Worm (Caenorhabditis elegans) whole organism, L4 larva: Measurements from ENCODE around the gene F46C5.10.

Source experiments
- F10B5.3 ChIP-seq: sonication (generic microtip); optimal IDR thresholded peaks from 2 replicates; lab custom pipeline; 2016; ENCODE audit warnings: mild to moderate bottlenecking, missing genetic modification characterization, missing compliant biosample characterization
- R02D3.7 ChIP-seq: fragments of 150-350 bp; sonication (generic microtip); optimal IDR thresholded peaks from 3 replicates; lab custom pipeline; 2014; ENCODE audit warnings: missing biosample characterization, missing genetic modification characterization
- T20F7.1 ChIP-seq: fragments of 200-800 bp; sonication (Bioruptor generic); optimal IDR thresholded peaks from 2 replicates; lab custom pipeline; 2018; ENCODE audit warnings: mild to moderate bottlenecking, missing genetic modification characterization, missing compliant biosample characterization
- Y105C5A.15 ChIP-seq: fragments of 200-800 bp; sonication (Bioruptor generic); IDR thresholded peaks from 2 replicates; pipeline ENCODE4 v1.3.6; 2022; ENCODE audit warnings: missing genetic modification characterization, missing compliant biosample characterization
- Y48G9A.11 ChIP-seq: fragments of 200-800 bp; sonication (Bioruptor generic); IDR thresholded peaks from 2 replicates; pipeline ENCODE4 v1.3.6; 2022; ENCODE audit warnings: missing genetic modification reagents, missing genetic modification characterization, missing compliant biosample characterization
- ZK337.2 ChIP-seq: fragments of 200-800 bp; sonication (Bioruptor generic); IDR thresholded peaks from 2 replicates; pipeline ENCODE4 v1.3.6; 2022; ENCODE audit warnings: missing genetic modification reagents, missing genetic modification characterization, missing compliant biosample characterization
- aha-1 ChIP-seq: fragments of 150-350 bp; peaks from one replicate; lab custom pipeline; 2014; ENCODE audit warnings: missing biosample characterization, missing genetic modification characterization
- ceh-28 ChIP-seq: fragments of 150-350 bp; optimal IDR thresholded peaks from 2 replicates; lab custom pipeline; 2014; ENCODE audit warnings: missing biosample characterization, missing genetic modification reagents, missing genetic modification characterization
- ceh-32 ChIP-seq: sonication (generic microtip); optimal IDR thresholded peaks from 2 replicates; lab custom pipeline; 2016; ENCODE audit warnings: mild to moderate bottlenecking, missing genetic modification characterization, missing compliant biosample characterization; ENCODE audit not compliant: poor library complexity
- ceh-44 ChIP-seq: fragments of 200-800 bp; sonication (Bioruptor generic); IDR thresholded peaks from 2 replicates; pipeline ENCODE4 v1.3.6; 2022; ENCODE audit warnings: missing genetic modification reagents, missing genetic modification characterization, missing compliant biosample characterization
- cey-2 ChIP-seq: sonication (generic microtip); optimal IDR thresholded peaks from 3 replicates; lab custom pipeline; 2017; ENCODE audit warnings: missing genetic modification characterization, mild to moderate bottlenecking, missing compliant biosample characterization, antibody characterized with exemption, borderline replicate concordance; ENCODE audit not compliant: insufficient read depth
- ctbp-1 ChIP-seq: fragments of 200-800 bp; sonication (Bioruptor generic); IDR thresholded peaks from 2 replicates; pipeline ENCODE4 v1.3.6; 2022; ENCODE audit warnings: missing genetic modification reagents, missing genetic modification characterization, missing compliant biosample characterization
- daf-16 ChIP-seq, 3 experiments: sonication (generic microtip); optimal IDR thresholded peaks; 2 replicates each; lab custom pipeline; 2016 to 2017; ENCODE audit warnings: missing genetic modification characterization in 3 of 3, missing genetic modification reagents in 3 of 3, mild to moderate bottlenecking in 2 of 3, missing compliant biosample characterization in 2 of 3, missing biosample characterization in 1 of 3, moderate library complexity in 1 of 3
- daf-19 ChIP-seq: fragments of 200-800 bp; sonication (Bioruptor generic); conservative IDR thresholded peaks from 2 replicates; pipeline ENCODE4 v1.3.6; 2022; ENCODE audit warnings: missing genetic modification characterization, missing compliant biosample characterization
- dmd-9 ChIP-seq: fragments of 200-800 bp; sonication (Bioruptor generic); IDR thresholded peaks from 2 replicates; pipeline ENCODE4 v1.3.6; 2022; ENCODE audit warnings: missing genetic modification reagents, missing genetic modification characterization, missing compliant biosample characterization
- dpl-1 ChIP-seq: fragments of 150-350 bp; optimal IDR thresholded peaks from 2 replicates; lab custom pipeline; 2014; ENCODE audit warnings: missing biosample characterization, missing genetic modification reagents, missing genetic modification characterization
- egl-43 ChIP-seq: fragments of 200-800 bp; sonication (Bioruptor generic); IDR thresholded peaks from 2 replicates; pipeline ENCODE4 v1.3.6; 2022; ENCODE audit warnings: missing genetic modification reagents, missing genetic modification characterization, missing compliant biosample characterization
- hlh-30 ChIP-seq: sonication (generic microtip); optimal IDR thresholded peaks from 2 replicates; lab custom pipeline; 2017; ENCODE audit warnings: antibody characterized with exemption, mild to moderate bottlenecking, missing genetic modification characterization, missing compliant biosample characterization; ENCODE audit not compliant: insufficient read depth
- hmg-1.1 ChIP-seq: fragments of 200-800 bp; sonication (Bioruptor generic); IDR thresholded peaks from 2 replicates; pipeline ENCODE4 v1.3.6; 2022; ENCODE audit warnings: missing genetic modification reagents, missing genetic modification characterization, missing compliant biosample characterization
- jun-1 ChIP-seq: fragments of 150-350 bp; optimal IDR thresholded peaks from 2 replicates; lab custom pipeline; 2014; ENCODE audit warnings: missing biosample characterization, missing genetic modification reagents, missing genetic modification characterization
- lim-7 ChIP-seq: fragments of 200-800 bp; sonication (Bioruptor generic); IDR thresholded peaks from 2 replicates; pipeline ENCODE4 v1.3.6; 2022; ENCODE audit warnings: missing genetic modification characterization, missing compliant biosample characterization
- lin-13 ChIP-seq: fragments of 150-350 bp; optimal IDR thresholded peaks from 2 replicates; lab custom pipeline; 2014; ENCODE audit warnings: missing biosample characterization, missing genetic modification reagents, missing genetic modification characterization
- lin-29 ChIP-seq: fragments of 200-800 bp; sonication (Bioruptor generic); IDR thresholded peaks from 2 replicates; pipeline ENCODE4 v1.3.6; 2022; ENCODE audit warnings: missing genetic modification reagents, missing genetic modification characterization, missing compliant biosample characterization
- lin-39 ChIP-seq: fragments of 150-350 bp; optimal IDR thresholded peaks from 2 replicates; lab custom pipeline; 2014; ENCODE audit warnings: missing biosample characterization, missing genetic modification reagents, missing genetic modification characterization
- lir-3 ChIP-seq: sonication (generic microtip); optimal IDR thresholded peaks from 2 replicates; lab custom pipeline; 2016; ENCODE audit warnings: mild to moderate bottlenecking, missing genetic modification characterization, missing compliant biosample characterization
- madf-5 ChIP-seq, 2 experiments: fragments of 200-800 bp; sonication (Bioruptor generic); IDR thresholded peaks; 2 replicates each; pipeline ENCODE4 v1.3.6; 2022; ENCODE audit warnings: missing compliant biosample characterization in 2 of 2, missing genetic modification characterization in 2 of 2
- mdt-29 ChIP-seq: fragments of 200-800 bp; sonication (Bioruptor generic); IDR thresholded peaks from 2 replicates; pipeline ENCODE4 v1.3.6; 2022; ENCODE audit warnings: missing genetic modification reagents, missing genetic modification characterization, missing compliant biosample characterization
- mep-1 ChIP-seq: fragments of 150-350 bp; sonication (generic microtip); optimal IDR thresholded peaks from 3 replicates; lab custom pipeline; 2014; ENCODE audit warnings: missing biosample characterization, missing genetic modification characterization
- mes-2 ChIP-seq: sonication (generic microtip); optimal IDR thresholded peaks from 2 replicates; lab custom pipeline; 2016; ENCODE audit warnings: missing genotype, mild to moderate bottlenecking, missing genetic modification characterization, missing compliant biosample characterization; ENCODE audit not compliant: poor library complexity, severe bottlenecking
- mxl-2 ChIP-seq: fragments of 200-800 bp; sonication (Bioruptor generic); conservative IDR thresholded peaks from 2 replicates; pipeline ENCODE4 v1.3.6; 2022; ENCODE audit warnings: missing genetic modification reagents, missing genetic modification characterization, missing compliant biosample characterization
- mxl-3 ChIP-seq: fragments of 200-800 bp; sonication (Bioruptor generic); optimal IDR thresholded peaks from 2 replicates; lab custom pipeline; 2018; ENCODE audit warnings: mild to moderate bottlenecking, missing genetic modification characterization, missing compliant biosample characterization
- nhr-10 ChIP-seq: fragments of 150-350 bp; optimal IDR thresholded peaks from 2 replicates; lab custom pipeline; 2014; ENCODE audit warnings: missing biosample characterization, missing genetic modification characterization
- nhr-102 ChIP-seq: sonication (generic microtip); optimal IDR thresholded peaks from 2 replicates; lab custom pipeline; 2016; ENCODE audit warnings: mild to moderate bottlenecking, missing genetic modification characterization, moderate library complexity, missing compliant biosample characterization
- nhr-11 ChIP-seq: fragments of 150-350 bp; optimal IDR thresholded peaks from 2 replicates; lab custom pipeline; 2014; ENCODE audit warnings: missing biosample characterization, missing genetic modification characterization
- nhr-237 ChIP-seq: sonication (generic microtip); optimal IDR thresholded peaks from 2 replicates; lab custom pipeline; 2017; ENCODE audit warnings: missing biosample characterization, missing genetic modification characterization
- nhr-25 ChIP-seq: sonication (generic microtip); optimal IDR thresholded peaks from 2 replicates; lab custom pipeline; 2017; ENCODE audit warnings: missing genetic modification characterization, mild to moderate bottlenecking, missing compliant biosample characterization, antibody characterized with exemption, moderate library complexity, borderline replicate concordance; ENCODE audit not compliant: insufficient read depth
- nhr-48 ChIP-seq: sonication (generic microtip); optimal IDR thresholded peaks from 2 replicates; lab custom pipeline; 2016; ENCODE audit warnings: mild to moderate bottlenecking, missing genetic modification characterization, missing compliant biosample characterization
- nhr-76 ChIP-seq: fragments of 150-350 bp; optimal IDR thresholded peaks from 2 replicates; lab custom pipeline; 2014; ENCODE audit warnings: missing biosample characterization, missing genetic modification characterization
- pha-4 ChIP-seq, 2 experiments: fragments of 150-350 bp in 1 of 2; fragments of 200-800 bp in 1 of 2; sonication (Bioruptor generic) in 1 of 2; IDR thresholded peaks in 1 of 2; optimal IDR thresholded peaks in 1 of 2; 2 replicates each; pipeline versions ENCODE4 v1.3.6 to Lab custom; 2014 to 2022; ENCODE audit warnings: missing genetic modification characterization in 2 of 2, missing genetic modification reagents in 2 of 2, missing biosample characterization in 1 of 2, missing compliant biosample characterization in 1 of 2
- php-3 ChIP-seq: fragments of 200-800 bp; sonication (Bioruptor generic); IDR thresholded peaks from 2 replicates; pipeline ENCODE4 v1.3.6; 2022; ENCODE audit warnings: missing genetic modification reagents, missing genetic modification characterization, missing compliant biosample characterization
- pqm-1 ChIP-seq: sonication (generic microtip); optimal IDR thresholded peaks from 2 replicates; lab custom pipeline; 2017; ENCODE audit warnings: missing biosample characterization, missing genetic modification characterization
- saeg-2 ChIP-seq: fragments of 200-800 bp; sonication (Bioruptor generic); IDR thresholded peaks from 2 replicates; pipeline ENCODE4 v1.3.6; 2022; ENCODE audit warnings: missing genetic modification reagents, missing genetic modification characterization, missing compliant biosample characterization
- snpc-4 ChIP-seq: fragments of 150-350 bp; optimal IDR thresholded peaks from 2 replicates; lab custom pipeline; 2014; ENCODE audit warnings: missing biosample characterization, missing genetic modification characterization
- spr-1 ChIP-seq: sonication (generic microtip); optimal IDR thresholded peaks from 2 replicates; lab custom pipeline; 2016; ENCODE audit warnings: mild to moderate bottlenecking, missing genetic modification characterization, missing compliant biosample characterization
- spr-3 ChIP-seq: fragments of 200-800 bp; sonication (Bioruptor generic); optimal IDR thresholded peaks from 2 replicates; lab custom pipeline; 2018; ENCODE audit warnings: mild to moderate bottlenecking, missing genetic modification characterization, missing compliant biosample characterization
- unc-130 ChIP-seq: sonication (generic microtip); optimal IDR thresholded peaks from 2 replicates; lab custom pipeline; 2016; ENCODE audit warnings: missing genetic modification reagents, missing genetic modification characterization, missing compliant biosample characterization
- unc-62 ChIP-seq, 3 experiments: fragments of 150-350 bp in 1 of 3; sonication (generic microtip); optimal IDR thresholded peaks in 2 of 3; peaks in 1 of 3; 1 replicate in 1 of 3; 2 replicates in 2 of 3; lab custom pipeline; 2014 to 2017; ENCODE audit warnings: missing biosample characterization in 3 of 3, missing genetic modification characterization in 3 of 3, missing genetic modification reagents in 3 of 3, missing genotype in 1 of 3
- vab-7 ChIP-seq: fragments of 200-800 bp; sonication (Bioruptor generic); IDR thresholded peaks from 2 replicates; pipeline ENCODE4 v1.3.6; 2022; ENCODE audit warnings: missing genetic modification reagents, missing genetic modification characterization, missing compliant biosample characterization
- zag-1 ChIP-seq: fragments of 150-350 bp; optimal IDR thresholded peaks from 2 replicates; lab custom pipeline; 2014; ENCODE audit warnings: missing biosample characterization, missing genetic modification characterization
- ztf-11 ChIP-seq: fragments of 150-350 bp; optimal IDR thresholded peaks from 2 replicates; lab custom pipeline; 2014; ENCODE audit warnings: missing biosample characterization, missing genetic modification characterization

The F46C5.10 gene

ce11 chrII:8813659-8814058 is 5.2 kb downstream of the F46C5.10 start (continued):
- no peak for TF ChIP-seq mxl-3 (GFP tag; lab: Kevin White, UChicago)
- no peak for TF ChIP-seq Y105C5A.15 (GFP tag; lab: Robert Waterston, UW)
- TF ChIP-seq cey-2 = peak; percentile 40
- no peak for TF ChIP-seq saeg-2 (GFP tag; lab: Robert Waterston, UW)
- TF ChIP-seq pqm-1 (tag; lab: Kevin White, UChicago) = no peak
- no peak for TF ChIP-seq ZK337.2
- TF ChIP-seq lin-29 (GFP tag; lab: Robert Waterston, UW) = no peak
- no peak for TF ChIP-seq spr-3 (GFP tag; lab: Kevin White, UChicago)
- TF ChIP-seq lin-39 (tag; lab: Kevin White, UChicago) = no peak
- TF ChIP-seq mdt-29 (GFP tag; lab: Robert Waterston, UW) = no peak
- TF ChIP-seq nhr-48 = peak; percentile 97
- TF ChIP-seq daf-16 (GFP tag; optimal IDR thresholded peaks at IDR 0.05; lab: Kevin White, UChicago) = no peak
- TF ChIP-seq daf-16 (tag; optimal IDR thresholded peaks at IDR 0.05; lab: Kevin White, UChicago) = no peak
- TF ChIP-seq ctbp-1 (GFP tag; lab: Robert Waterston, UW) = no peak
- no peak for TF ChIP-seq mxl-2 (GFP tag; lab: Robert Waterston, UW)
- no peak for TF ChIP-seq php-3
- no peak for TF ChIP-seq madf-5 (GFP tag; IDR thresholded peaks at IDR 0.05; lab: Robert Waterston, UW)
- TF ChIP-seq ceh-44 (GFP tag; lab: Robert Waterston, UW) = no peak
- TF ChIP-seq F10B5.3 (tag; lab: Kevin White, UChicago) = no peak
- TF ChIP-seq ztf-11 (tag; lab: Kevin White, UChicago) = no peak
- no peak for TF ChIP-seq hmg-1.1 (GFP tag; lab: Robert Waterston, UW)
- TF ChIP-seq nhr-102 (tag; lab: Kevin White, UChicago) = no peak
- no peak for TF ChIP-seq snpc-4 (tag; lab: Kevin White, UChicago)
- TF ChIP-seq Y48G9A.11 (GFP tag; lab: Robert Waterston, UW) = no peak
- no peak for TF ChIP-seq mep-1 (tag; lab: Kevin White, UChicago)
- no peak for TF ChIP-seq dpl-1
- no peak for TF ChIP-seq pha-4 (GFP tag; IDR thresholded peaks at IDR 0.05; lab: Robert Waterston, UW)
- no peak for TF ChIP-seq pha-4 (tag; optimal IDR thresholded peaks at IDR 0.05; lab: Kevin White, UChicago)
- no peak for TF ChIP-seq vab-7 (GFP tag; lab: Robert Waterston, UW)
- TF ChIP-seq unc-130 (GFP tag; lab: Kevin White, UChicago) = no peak
- TF ChIP-seq R02D3.7 (tag; lab: Kevin White, UChicago) = no peak
- TF ChIP-seq mes-2 (tag; lab: Kevin White, UChicago) = peak; percentile 29
- peak; percentile 86 for TF ChIP-seq nhr-10 (tag; lab: Kevin White, UChicago)
- TF ChIP-seq aha-1 (tag; lab: Kevin White, UChicago) = peak; percentile 92
- TF ChIP-seq unc-62 (GFP tag; optimal IDR thresholded peaks at IDR 0.05 in 1 of 2; lab: Kevin White, UChicago) = peak in 1 of 2 experiments; percentile 100
- no peak for TF ChIP-seq unc-62 (tag; optimal IDR thresholded peaks at IDR 0.05; lab: Kevin White, UChicago)
- no peak for TF ChIP-seq daf-19 (GFP tag; lab: Robert Waterston, UW)
- TF ChIP-seq ceh-28 (tag; lab: Kevin White, UChicago) = no peak
- TF ChIP-seq spr-1 (tag; lab: Kevin White, UChicago) = no peak
- no peak for TF ChIP-seq lin-13
- TF ChIP-seq hlh-30 (tag; lab: Kevin White, UChicago) = peak; percentile 90
- TF ChIP-seq zag-1 (tag; lab: Kevin White, UChicago) = no peak
- no peak for TF ChIP-seq T20F7.1 (GFP tag; lab: Kevin White, UChicago)
- no peak for TF ChIP-seq nhr-237 (tag; lab: Kevin White, UChicago)
- no peak for TF ChIP-seq egl-43 (GFP tag; lab: Robert Waterston, UW)
- no peak for TF ChIP-seq lim-7 (GFP tag; lab: Robert Waterston, UW)
- no peak for TF ChIP-seq jun-1
- peak; percentile 18 for TF ChIP-seq nhr-11
- no peak for TF ChIP-seq ceh-32
- TF ChIP-seq nhr-76 (tag; lab: Kevin White, UChicago) = no peak
- TF ChIP-seq nhr-25 (tag; lab: Kevin White, UChicago) = no peak
- TF ChIP-seq lir-3 (tag; lab: Kevin White, UChicago) = no peak
- TF ChIP-seq dmd-9 = no peak
